Fruit fly (Drosophila melanogaster) S2 (cell line): Measurements from ENCODE around the gene ctp.

ENCODE experiments used
- CG8478 ChIP-seq: fragments of >200 bp; optimal IDR thresholded peaks from 2 replicates; lab custom pipeline; 2018
- CTCF ChIP-seq, 2 experiments: fragments of >200 bp; optimal IDR thresholded peaks; 2 replicates each; lab custom pipeline; 2018

- no peak for TF ChIP-seq CG8478 (lab: Kevin White, UChicago)
- TF ChIP-seq CTCF (optimal IDR thresholded peaks at IDR 0.05; lab: Kevin White, UChicago) = no peak
These were observed 5.4 kb downstream of the ctp start for dm6 chrX:4692963-4693362.
